Worm (Caenorhabditis elegans): ENCODE data around the gene C25E10.7.

The C25E10.7 gene

DNA sequence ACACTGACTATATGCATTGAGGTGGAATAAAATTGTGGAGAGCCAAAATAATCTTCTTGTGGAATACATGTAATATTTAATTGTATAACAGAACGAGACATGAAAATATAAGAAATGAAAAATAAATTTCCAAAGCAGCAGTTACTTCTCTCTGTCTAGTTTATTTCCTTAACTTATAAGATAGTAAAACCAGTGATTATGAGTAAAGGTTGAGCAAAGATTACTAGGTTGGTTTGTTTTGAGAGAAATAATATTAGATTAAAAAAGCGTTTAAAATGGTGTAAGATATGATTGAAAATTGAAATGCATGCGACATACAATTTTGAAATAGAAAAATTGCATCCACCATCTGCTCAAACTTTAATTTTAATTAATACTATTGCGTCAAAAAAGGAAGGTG is 37.2 kb downstream of the C25E10.7 start, which contains the start of gene srh-201:
Gene srh-201, minus strand, starts transcription at position 101 of the 400 bp plus-strand sequence.
- no peak for TF ChIP-seq fkh-10 (GFP tag; optimal IDR thresholded peaks at IDR 0.05)
- no peak for TF ChIP-seq nhr-77 (tag; optimal IDR thresholded peaks at IDR 0.05)
- no peak for TF ChIP-seq lim-7 (GFP tag; IDR thresholded peaks at IDR 0.05)
- no peak for TF ChIP-seq Y48G9A.11 (GFP tag; IDR thresholded peaks at IDR 0.05)
- TF ChIP-seq php-3 (GFP tag; IDR thresholded peaks at IDR 0.05), result no peak
- no peak for TF ChIP-seq ztf-11 (tag; optimal IDR thresholded peaks at IDR 0.05)
- TF ChIP-seq lin-39 (tag; optimal IDR thresholded peaks at IDR 0.05), result no peak
- no peak for TF ChIP-seq nhr-76 (tag; optimal IDR thresholded peaks at IDR 0.05)
- TF ChIP-seq ZK546.5 (tag; optimal IDR thresholded peaks at IDR 0.05), result no peak
- TF ChIP-seq T20F7.1 (GFP tag; optimal IDR thresholded peaks at IDR 0.05), result no peak
- TF ChIP-seq daf-12 (tag; optimal IDR thresholded peaks at IDR 0.05), result no peak
- no peak for TF ChIP-seq duxl-1 (tag; optimal IDR thresholded peaks at IDR 0.05; ENCODE audit: poor library complexity)
- TF ChIP-seq unc-62 (GFP tag; optimal IDR thresholded peaks at IDR 0.05 in 1 of 2), result no peak
- no peak for TF ChIP-seq unc-62 (tag; optimal IDR thresholded peaks at IDR 0.05)
- no peak for TF ChIP-seq lin-15B (tag; optimal IDR thresholded peaks at IDR 0.05)
- no peak for TF ChIP-seq hmg-1.1 (GFP tag; IDR thresholded peaks at IDR 0.05)
- TF ChIP-seq nhr-25 (tag; optimal IDR thresholded peaks at IDR 0.05; ENCODE audit: borderline replicate concordance, insufficient read depth), result no peak
- no peak for TF ChIP-seq aly-2 (tag; optimal IDR thresholded peaks at IDR 0.05)
- no peak for TF ChIP-seq mdt-29 (GFP tag; IDR thresholded peaks at IDR 0.05)
- TF ChIP-seq daf-16 (GFP tag; optimal IDR thresholded peaks at IDR 0.05), result no peak
- TF ChIP-seq daf-16 (tag; optimal IDR thresholded peaks at IDR 0.05), result no peak
- no peak for TF ChIP-seq jun-1 (tag; optimal IDR thresholded peaks at IDR 0.05)

DNA sequence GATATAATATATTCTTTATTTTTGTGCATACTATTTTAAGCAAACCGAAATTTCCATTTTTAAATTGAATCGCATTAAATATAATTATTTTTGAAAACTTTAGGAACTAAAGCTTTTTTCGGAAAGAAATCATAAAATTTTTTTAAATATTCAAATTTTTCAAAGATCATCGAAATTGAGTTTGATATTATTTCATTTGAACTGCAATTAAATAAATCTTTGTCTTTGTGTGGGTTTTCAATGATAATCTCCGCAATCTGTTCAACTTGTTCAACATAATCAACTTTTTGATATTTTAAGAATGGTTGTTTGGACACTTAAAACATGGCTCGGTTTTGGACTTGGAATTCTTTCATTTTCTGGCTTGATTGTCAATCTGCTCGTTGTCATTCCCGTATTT is 41.8 kb downstream of the C25E10.7 start, which contains the start of gene srx-2:
Gene srx-2, plus strand, starts transcription at position 301 of the 400 bp plus-strand sequence.
- TF ChIP-seq ztf-7 (tag; optimal IDR thresholded peaks at IDR 0.05) (no peak), gei-8 (GFP tag; optimal IDR thresholded peaks at IDR 0.05) (no peak)

DNA sequence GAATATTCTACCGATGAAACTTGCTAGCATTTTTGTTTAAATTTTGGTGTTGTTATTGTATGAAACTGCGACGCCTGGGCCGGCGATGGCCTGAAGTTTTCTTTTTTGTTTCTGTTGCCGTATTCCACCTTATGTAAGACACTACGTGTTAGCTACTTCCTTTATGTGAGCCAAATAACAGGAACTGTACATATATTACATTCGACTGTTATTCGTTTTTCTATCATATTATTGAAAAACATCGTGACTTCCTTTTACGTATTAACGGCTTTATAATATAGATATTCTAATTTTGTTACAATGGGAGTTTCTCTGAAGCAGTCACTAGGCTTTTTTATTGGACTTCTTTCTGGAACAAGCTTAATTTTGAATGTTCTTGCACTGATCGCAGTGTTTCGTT is 45.8 kb downstream of the C25E10.7 start, which contains the start of gene srx-3:
Gene srx-3, plus strand, starts transcription at position 301 of the 400 bp plus-strand sequence.
- TF ChIP-seq nhr-111 (GFP tag; optimal IDR thresholded peaks at IDR 0.05) (no peak), saeg-2 (GFP tag; IDR thresholded peaks at IDR 0.05) (no peak), fkh-10 (GFP tag; optimal IDR thresholded peaks at IDR 0.05) (no peak), ceh-82 (tag; optimal IDR thresholded peaks at IDR 0.05) (no peak), ZK337.2 (GFP tag; IDR thresholded peaks at IDR 0.05) (no peak), hlh-30 (tag; optimal IDR thresholded peaks at IDR 0.05; ENCODE audit: insufficient read depth) (no peak), Y5F2A.4 (GFP tag; optimal IDR thresholded peaks at IDR 0.05) (no peak), ceh-44 (GFP tag; IDR thresholded peaks at IDR 0.05) (no peak), spr-3 (GFP tag; optimal IDR thresholded peaks at IDR 0.05) (no peak), skn-1 (tag; optimal IDR thresholded peaks at IDR 0.05) (no peak), lim-7 (GFP tag; IDR thresholded peaks at IDR 0.05) (no peak), zag-1 (tag; optimal IDR thresholded peaks at IDR 0.05) (no peak), ctbp-1 (GFP tag; IDR thresholded peaks at IDR 0.05) (no peak)

DNA sequence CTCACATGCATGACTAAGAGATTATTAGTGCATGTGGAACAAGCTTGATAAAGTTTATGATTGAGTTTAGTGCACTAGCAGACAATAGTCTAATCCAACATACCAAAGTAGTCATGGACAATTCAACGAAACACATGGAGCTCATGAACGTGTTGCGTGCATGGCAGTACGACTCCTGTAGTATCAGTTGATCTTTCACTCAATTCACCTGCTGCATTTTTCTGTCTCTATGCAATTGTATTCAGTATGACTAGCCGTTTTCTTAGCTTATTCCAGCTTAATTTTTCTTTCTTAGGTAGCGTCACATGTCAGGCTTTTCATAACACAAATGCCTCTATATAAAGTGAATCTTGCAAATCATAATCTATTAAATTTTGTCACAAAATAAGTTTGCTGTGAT is 47.7 kb downstream of the C25E10.7 start, which contains the start of gene srx-1:
Gene srx-1, plus strand, starts transcription at position 382 of the 400 bp plus-strand sequence.
- TF ChIP-seq unc-62 (GFP tag; optimal IDR thresholded peaks at IDR 0.05 in 1 of 2), result peak in 1 of 2 experiments; percentile 98
- no peak for TF ChIP-seq unc-62 (tag; optimal IDR thresholded peaks at IDR 0.05)
- no peak for TF ChIP-seq mdl-1 (tag; optimal IDR thresholded peaks at IDR 0.05)

Data from whole organism, L4 larva.